Worm (Caenorhabditis elegans): ENCODE results near the gene ubh-2.

DNA sequence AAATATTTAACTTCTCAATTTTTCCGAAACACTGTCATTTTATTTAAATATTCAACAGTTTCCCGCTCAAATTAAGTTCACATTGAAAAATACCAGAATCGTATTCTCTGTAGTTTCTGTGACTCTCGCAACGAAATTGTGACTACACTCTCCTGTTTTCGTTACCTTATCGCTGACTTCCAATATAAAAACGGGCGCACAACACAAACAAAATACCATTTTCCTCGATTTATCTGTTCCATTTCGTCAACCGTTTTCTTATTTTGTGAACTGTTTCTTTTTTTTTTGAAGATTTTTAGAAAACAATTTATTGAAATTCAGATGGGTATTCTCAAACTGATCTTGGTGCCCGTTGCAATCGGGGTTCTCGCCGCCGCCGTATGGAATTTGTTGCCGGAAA lies 10.7 kb downstream of the ubh-2 start, which contains the start of gene W01A11.1:
- TF ChIP-seq nhr-28 (tag; optimal IDR thresholded peaks at IDR 0.05): no peak
- TF ChIP-seq nhr-76 (tag; optimal IDR thresholded peaks at IDR 0.05): no peak
- no peak for TF ChIP-seq nhr-19 (GFP tag; conservative IDR thresholded peaks at IDR 0.05)
- no peak for TF ChIP-seq lin-15B (tag; optimal IDR thresholded peaks at IDR 0.05)

Data from whole organism, L1 larva.